Fruit fly (Drosophila melanogaster) whole organism, embryonic: ENCODE results near the gene trbl.

Source experiments
- Aef1 ChIP-seq: fragments of 200-800 bp; sonication (Bioruptor generic); IDR thresholded peaks from 3 replicates; pipeline ENCODE4 v1.3.6; 2022; ENCODE audit warnings: missing biosample characterization, missing genetic modification characterization
- BEAF-32 ChIP-seq: fragments of 200-800 bp; sonication (Bioruptor generic); optimal IDR thresholded peaks from 3 replicates; lab custom pipeline; 2017; ENCODE audit warnings: missing biosample characterization, missing genetic modification characterization, mild to moderate bottlenecking, moderate library complexity, missing genetic modification reagents
- CG11093 ChIP-seq: fragments of 200-800 bp; sonication (Bioruptor generic); IDR thresholded peaks from 3 replicates; pipeline ENCODE4 v1.3.6; 2022; ENCODE audit warnings: missing biosample characterization, missing genetic modification characterization
- CG14965 ChIP-seq: fragments of 200-800 bp; sonication (Bioruptor generic); optimal IDR thresholded peaks from 2 replicates; lab custom pipeline; 2016; ENCODE audit warnings: missing biosample characterization, missing genetic modification characterization, borderline replicate concordance
- CG2712 ChIP-seq: fragments of 200-800 bp; optimal IDR thresholded peaks from 3 replicates; lab custom pipeline; 2019; ENCODE audit warnings: missing biosample characterization, mild to moderate bottlenecking, missing genetic modification characterization, moderate library complexity
- CG31441 ChIP-seq: fragments of 200-800 bp; sonication (Bioruptor generic); IDR thresholded peaks from 2 replicates; pipeline ENCODE4 v1.3.6; 2022; ENCODE audit warnings: missing biosample characterization, missing genetic modification characterization
- CG4424 ChIP-seq: fragments of 200-800 bp; sonication (Bioruptor generic); optimal IDR thresholded peaks from 3 replicates; lab custom pipeline; 2016; ENCODE audit warnings: missing biosample characterization, missing genetic modification characterization
- CG8944 ChIP-seq: fragments of 200-800 bp; sonication (Bioruptor generic); optimal IDR thresholded peaks from 3 replicates; lab custom pipeline; 2016; ENCODE audit warnings: missing biosample characterization, missing genetic modification characterization
- CG9797 ChIP-seq: fragments of 200-800 bp; sonication (Bioruptor generic); optimal IDR thresholded peaks from 3 replicates; lab custom pipeline; 2018; ENCODE audit warnings: missing biosample characterization, mild to moderate bottlenecking, missing genetic modification characterization
- Dad ChIP-seq: fragments of 200-800 bp; sonication (Bioruptor generic); optimal IDR thresholded peaks from 3 replicates; lab custom pipeline; 2016; ENCODE audit warnings: missing biosample characterization, missing genetic modification characterization
- Dll ChIP-seq: fragments of 200-800 bp; sonication (Bioruptor generic); IDR thresholded peaks from 4 replicates; pipeline ENCODE4 v1.3.6; 2022; ENCODE audit warnings: missing biosample characterization, missing genetic modification characterization; ENCODE audit not compliant: partially characterized antibody
- E2f2 ChIP-seq: fragments of 200-800 bp; sonication (Bioruptor generic); IDR thresholded peaks from 2 replicates; pipeline ENCODE4 v1.3.6; 2022; ENCODE audit warnings: missing biosample characterization, missing genetic modification characterization
- Elba2 ChIP-seq: fragments of 200-800 bp; sonication (Bioruptor generic); optimal IDR thresholded peaks from 3 replicates; lab custom pipeline; 2016; ENCODE audit warnings: missing biosample characterization, missing genetic modification characterization
- MBD-R2 ChIP-seq: fragments of 200-800 bp; sonication (Bioruptor generic); IDR thresholded peaks from 2 replicates; pipeline ENCODE4 v1.3.6; 2022; ENCODE audit warnings: missing biosample characterization, missing genetic modification characterization
- MESR4 ChIP-seq: fragments of 200-800 bp; sonication (Bioruptor generic); optimal IDR thresholded peaks from 2 replicates; lab custom pipeline; 2018; ENCODE audit warnings: missing biosample characterization, mild to moderate bottlenecking, missing genetic modification characterization, moderate library complexity
- Med ChIP-seq: fragments of 200-800 bp; sonication (Bioruptor generic); peaks from one replicate; lab custom pipeline; 2016; ENCODE audit warnings: missing biosample characterization, missing genetic modification characterization, mild to moderate bottlenecking, inconsistent platforms, moderate library complexity
- Myb ChIP-seq: fragments of 200-800 bp; sonication (Bioruptor generic); optimal IDR thresholded peaks from 2 replicates; lab custom pipeline; 2016; ENCODE audit warnings: missing biosample characterization, missing genetic modification characterization
- Sry-δ ChIP-seq: fragments of 200-800 bp; sonication (Bioruptor generic); optimal IDR thresholded peaks from 2 replicates; lab custom pipeline; 2016; ENCODE audit warnings: missing biosample characterization, missing genetic modification characterization
- Trl ChIP-seq, 3 experiments: fragments of >200 bp in 2 of 3; fragments of 200-800 bp in 1 of 3; sonication (Bioruptor generic) in 1 of 3; optimal IDR thresholded peaks; 2 replicates in 1 of 3; 3 replicates in 2 of 3; lab custom pipeline; 2016 to 2017; ENCODE audit warnings: missing biosample characterization in 1 of 3, missing genetic modification characterization in 1 of 3
- Vsx1 ChIP-seq: fragments of 200-800 bp; sonication (Bioruptor generic); optimal IDR thresholded peaks from 2 replicates; lab custom pipeline; 2017; ENCODE audit warnings: missing biosample characterization, mild to moderate bottlenecking, missing genetic modification characterization, missing genetic modification reagents
- amos ChIP-seq: fragments of 200-800 bp; sonication (Bioruptor generic); IDR thresholded peaks from 2 replicates; pipeline ENCODE4 v1.3.6; 2022; ENCODE audit warnings: missing biosample characterization, missing genetic modification characterization; ENCODE audit not compliant: partially characterized antibody
- btn ChIP-seq: fragments of 200-800 bp; sonication (Bioruptor generic); optimal IDR thresholded peaks from 2 replicates; lab custom pipeline; 2016; ENCODE audit warnings: missing biosample characterization, missing genetic modification characterization
- ems ChIP-seq: fragments of 200-800 bp; sonication (Bioruptor generic); optimal IDR thresholded peaks from 3 replicates; lab custom pipeline; 2016; ENCODE audit warnings: missing biosample characterization, missing genetic modification characterization
- ewg ChIP-seq: fragments of 200-800 bp; sonication (Bioruptor generic); optimal IDR thresholded peaks from 3 replicates; lab custom pipeline; 2017; ENCODE audit warnings: mild to moderate bottlenecking, missing biosample characterization, missing genetic modification reagents, missing genetic modification characterization
- hb ChIP-seq: fragments of 200-800 bp; sonication (Bioruptor generic); IDR thresholded peaks from 3 replicates; pipeline ENCODE4 v1.3.6; 2022; ENCODE audit warnings: missing biosample characterization, missing genetic modification characterization; ENCODE audit not compliant: partially characterized antibody
- nerfin-1 ChIP-seq: fragments of 200-800 bp; sonication (Bioruptor generic); optimal IDR thresholded peaks from 3 replicates; lab custom pipeline; 2019; ENCODE audit warnings: missing biosample characterization, mild to moderate bottlenecking, missing genetic modification characterization, moderate library complexity
- onecut ChIP-seq: fragments of 200-800 bp; sonication (Bioruptor generic); IDR thresholded peaks from 2 replicates; pipeline ENCODE4 v1.3.6; 2022; ENCODE audit warnings: missing biosample characterization, missing genetic modification characterization
- pita ChIP-seq: fragments of 200-800 bp; sonication (Bioruptor generic); optimal IDR thresholded peaks from 2 replicates; lab custom pipeline; 2017; ENCODE audit warnings: missing biosample characterization, mild to moderate bottlenecking, missing genetic modification characterization
- pros ChIP-seq: fragments of 200-800 bp; sonication (Bioruptor generic); optimal IDR thresholded peaks from 3 replicates; lab custom pipeline; 2019; ENCODE audit warnings: missing biosample characterization, mild to moderate bottlenecking, missing genetic modification characterization, moderate library complexity
- salm ChIP-seq: fragments of 200-800 bp; sonication (Bioruptor generic); optimal IDR thresholded peaks from 2 replicates; lab custom pipeline; 2018; ENCODE audit warnings: missing biosample characterization, mild to moderate bottlenecking, missing genetic modification characterization
- sna ChIP-seq: fragments of 200-800 bp; sonication (Bioruptor generic); IDR thresholded peaks from 2 replicates; pipeline ENCODE4 v1.3.6; 2022; ENCODE audit warnings: missing biosample characterization, missing genetic modification characterization; ENCODE audit not compliant: partially characterized antibody
- sr ChIP-seq: fragments of 200-800 bp; sonication (Bioruptor generic); IDR thresholded peaks from 3 replicates; pipeline ENCODE4 v1.3.6; 2022; ENCODE audit warnings: missing biosample characterization, missing genetic modification characterization
- tin ChIP-seq: fragments of 200-800 bp; sonication (Bioruptor generic); optimal IDR thresholded peaks from 3 replicates; lab custom pipeline; 2016; ENCODE audit warnings: missing biosample characterization, missing genetic modification characterization
- toy ChIP-seq: fragments of 200-800 bp; sonication (Bioruptor generic); IDR thresholded peaks from 2 replicates; pipeline ENCODE4 v1.3.6; 2022; ENCODE audit warnings: missing biosample characterization, missing genetic modification characterization
- trem ChIP-seq: fragments of 200-800 bp; optimal IDR thresholded peaks from 3 replicates; lab custom pipeline; 2019; ENCODE audit warnings: missing biosample characterization, mild to moderate bottlenecking, missing genetic modification characterization, moderate library complexity
- vvl ChIP-seq: fragments of 200-800 bp; sonication (Bioruptor generic); IDR thresholded peaks from 2 replicates; pipeline ENCODE4 v1.3.6; 2022; ENCODE audit warnings: missing biosample characterization, missing genetic modification characterization

Gene trbl

DNA sequence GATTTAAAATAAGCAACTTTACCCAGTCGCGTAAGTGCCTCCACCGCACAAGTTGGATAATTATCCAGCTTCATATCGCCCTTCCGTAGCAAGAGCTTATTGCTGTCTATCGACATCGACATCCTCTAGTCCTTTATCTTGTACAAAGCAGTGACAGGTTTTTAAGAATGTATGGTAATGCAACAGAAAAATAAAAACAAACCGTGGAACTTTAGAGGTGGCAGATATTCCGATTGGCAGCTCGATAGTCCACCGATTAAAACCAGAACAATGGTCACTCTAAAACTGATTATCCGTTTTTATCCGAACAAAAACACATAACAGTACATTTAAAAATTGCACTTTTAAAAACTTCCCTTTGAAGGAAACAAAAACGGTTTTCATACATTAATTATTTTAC, 26.0 kb upstream of the trbl start, which contains the start of gene CG5274 (continued):
- TF ChIP-seq Med (GFP tag; lab: Kevin White, UChicago) (peak; percentile 13), Myb (GFP tag; lab: Kevin White, UChicago) (peak; percentile 62), BEAF-32 (GFP tag; lab: Kevin White, UChicago) (peak; percentile 49), Aef1 (GFP tag; lab: Robert Waterston, UW) (no peak), CG14965 (GFP tag; lab: Kevin White, UChicago) (no peak), trem (peak; percentile 23), sr (GFP tag; lab: Robert Waterston, UW) (no peak), CG9797 (peak; percentile 47), hb (GFP tag; lab: Robert Waterston, UW) (no peak), ems (no peak), vvl (GFP tag; lab: Robert Waterston, UW) (no peak), Trl (optimal IDR thresholded peaks at IDR 0.05; lab: Kevin White, UChicago) (no peak), Trl (GFP tag; optimal IDR thresholded peaks at IDR 0.05; lab: Kevin White, UChicago) (no peak), CG31441 (GFP tag; lab: Robert Waterston, UW) (no peak), Dll (GFP tag; lab: Robert Waterston, UW) (0 out of 4 replicates have a peak, but pooled peaks have one; percentile 37), sna (GFP tag; lab: Robert Waterston, UW) (0 out of 2 replicates have a peak, but pooled peaks have one; percentile 26), Sry-δ (GFP tag; lab: Kevin White, UChicago) (peak; percentile 79), amos (GFP tag; lab: Robert Waterston, UW) (peak; percentile 58; the same call in 1 of the 2 replicates), btn (GFP tag; lab: Kevin White, UChicago) (no peak), E2f2 (GFP tag; lab: Robert Waterston, UW) (peak; percentile 57), nerfin-1 (tag; lab: Kevin White, UChicago) (peak; percentile 33)

DNA sequence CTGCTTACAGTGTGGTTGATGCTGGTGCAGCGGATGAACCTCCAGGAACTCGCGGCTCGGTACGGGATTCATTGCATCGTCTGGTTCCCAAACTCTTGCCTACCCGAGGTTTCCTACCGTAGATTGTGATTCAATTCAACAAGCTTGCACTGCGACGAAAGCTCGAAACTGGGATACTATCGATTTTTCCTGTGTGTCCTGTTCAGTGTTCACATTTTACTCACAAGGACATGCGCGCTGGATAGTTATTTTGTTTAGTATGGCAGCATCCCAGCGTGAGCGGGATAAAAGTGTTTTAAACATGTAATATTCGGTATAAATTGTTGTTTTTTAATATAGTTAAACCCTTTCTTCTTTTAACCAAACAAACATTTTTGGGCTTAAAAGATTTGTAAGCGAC, 24.5 kb upstream of the trbl start, which contains the start of gene CG5282:
CG5282 (minus strand) TSS at position 184 of the 400 bp plus-strand sequence.
- peak; percentile 95 for TF ChIP-seq onecut
- TF ChIP-seq CG2712 (tag; lab: Kevin White, UChicago), result no peak
- TF ChIP-seq pros (GFP tag; lab: Kevin White, UChicago), result no peak
- peak; percentile 90 for TF ChIP-seq ewg (GFP tag; lab: Kevin White, UChicago)
- TF ChIP-seq MESR4 (GFP tag; lab: Kevin White, UChicago), result no peak
- peak; percentile 50; the same call in 1 of the 2 replicates for TF ChIP-seq MBD-R2 (GFP tag; lab: Robert Waterston, UW)

DNA sequence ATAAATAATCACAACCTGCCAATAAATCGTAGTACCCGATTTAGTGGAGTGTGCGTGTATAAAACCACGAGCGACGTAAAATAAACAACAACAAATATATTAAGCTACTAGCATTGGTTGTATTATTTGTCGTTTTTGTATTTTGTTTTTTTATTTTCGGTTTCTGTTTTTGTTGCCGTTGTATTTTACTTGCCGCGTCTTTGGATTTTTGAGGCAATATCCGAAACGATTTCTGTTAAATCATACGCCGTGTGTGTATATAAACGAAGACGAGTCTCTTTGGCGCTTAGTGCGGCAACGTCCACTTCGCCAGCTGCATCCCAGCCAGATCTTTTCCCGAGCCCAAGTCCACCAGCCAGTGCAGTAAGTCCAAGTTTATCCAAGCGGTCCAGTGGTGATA, 11.9 kb upstream of the trbl start, which contains the start of gene zye:
zye (plus strand) TSS at position 301 of the 400 bp plus-strand sequence.
- no peak for TF ChIP-seq salm (tag; lab: Kevin White, UChicago)
- TF ChIP-seq Vsx1 (GFP tag; lab: Kevin White, UChicago), result no peak
- TF ChIP-seq Elba2 (GFP tag; lab: Kevin White, UChicago), result no peak
- TF ChIP-seq toy (GFP tag; lab: Robert Waterston, UW), result no peak
- TF ChIP-seq Dad (GFP tag; lab: Kevin White, UChicago), result no peak
- TF ChIP-seq tin (GFP tag; lab: Kevin White, UChicago), result no peak
- no peak for TF ChIP-seq CG4424 (GFP tag; lab: Kevin White, UChicago)
- no peak for TF ChIP-seq CG8944
- TF ChIP-seq CG11093 (GFP tag; lab: Robert Waterston, UW), result no peak
- no peak for TF ChIP-seq pita (GFP tag; lab: Kevin White, UChicago)
